Worm (Caenorhabditis elegans): ENCODE results near the gene clec-216.

- TF ChIP-seq attf-6 (GFP tag; IDR thresholded peaks at IDR 0.05): no peak
- no peak for TF ChIP-seq atf-7 (tag; optimal IDR thresholded peaks at IDR 0.05)
- no peak for TF ChIP-seq hsf-1 (GFP tag; IDR thresholded peaks at IDR 0.05)
- TF ChIP-seq ekl-4 (GFP tag; IDR thresholded peaks at IDR 0.05): no peak
- TF ChIP-seq unc-130 (GFP tag; optimal IDR thresholded peaks at IDR 0.05): no peak
- no peak for TF ChIP-seq B0336.3 (GFP tag; IDR thresholded peaks at IDR 0.05)
Measured at ce11 chrV:7983381-7984052, 30.8 kb upstream of the clec-216 start, which contains the start of the genes natb-1 and abhd-12.

All from whole organism, young adult.